Worm (Caenorhabditis elegans) whole organism, midembryonic: ENCODE data around the gene gnrr-2.
A peak's percentile ranks its signal among the peaks of the same experiment; 100 is the strongest.

Experiments
- T22C8.4 ChIP-seq: fragments of 200-800 bp; sonication (Bioruptor generic); IDR thresholded peaks from 2 replicates; pipeline ENCODE4 v1.3.6; 2022; ENCODE audit warnings: missing genetic modification characterization, missing compliant biosample characterization
- cog-1 ChIP-seq: sonication (generic microtip); optimal IDR thresholded peaks from 2 replicates; lab custom pipeline; 2016; ENCODE audit warnings: missing genetic modification characterization, missing compliant biosample characterization
- flt-1 ChIP-seq: fragments of 200-800 bp; sonication (Bioruptor generic); IDR thresholded peaks from 2 replicates; pipeline ENCODE4 v1.3.6; 2022; ENCODE audit warnings: missing genetic modification characterization, missing compliant biosample characterization
- klf-2 ChIP-seq: fragments of 200-800 bp; sonication (Bioruptor generic); conservative IDR thresholded peaks from 2 replicates; pipeline ENCODE4 v1.3.6; 2022; ENCODE audit warnings: missing genetic modification reagents, missing genetic modification characterization, missing compliant biosample characterization
- med-1 ChIP-seq: sonication (generic microtip); optimal IDR thresholded peaks from 2 replicates; lab custom pipeline; 2017; ENCODE audit warnings: missing genetic modification characterization, mild to moderate bottlenecking, missing compliant biosample characterization, antibody characterized with exemption, missing genetic modification reagents; ENCODE audit not compliant: insufficient read depth
- ref-1 ChIP-seq: fragments of 200-800 bp; sonication (Bioruptor generic); conservative IDR thresholded peaks from 2 replicates; pipeline ENCODE4 v1.3.6; 2022; ENCODE audit warnings: missing genetic modification reagents, missing genetic modification characterization, missing compliant biosample characterization
- tab-1 ChIP-seq: fragments of 200-800 bp; sonication (Bioruptor generic); IDR thresholded peaks from 2 replicates; pipeline ENCODE4 v1.3.6; 2022; ENCODE audit warnings: missing genetic modification characterization, missing compliant biosample characterization
- ztf-23 ChIP-seq: fragments of 200-800 bp; sonication (Bioruptor generic); IDR thresholded peaks from 2 replicates; pipeline ENCODE4 v1.3.6; 2022; ENCODE audit warnings: missing genetic modification reagents, missing genetic modification characterization, missing compliant biosample characterization
- ztf-29 ChIP-seq: fragments of 200-800 bp; sonication (Bioruptor generic); IDR thresholded peaks from 2 replicates; pipeline ENCODE4 v1.3.6; 2022; ENCODE audit warnings: missing genetic modification reagents, missing genetic modification characterization, missing compliant biosample characterization

Gene gnrr-2

DNA sequence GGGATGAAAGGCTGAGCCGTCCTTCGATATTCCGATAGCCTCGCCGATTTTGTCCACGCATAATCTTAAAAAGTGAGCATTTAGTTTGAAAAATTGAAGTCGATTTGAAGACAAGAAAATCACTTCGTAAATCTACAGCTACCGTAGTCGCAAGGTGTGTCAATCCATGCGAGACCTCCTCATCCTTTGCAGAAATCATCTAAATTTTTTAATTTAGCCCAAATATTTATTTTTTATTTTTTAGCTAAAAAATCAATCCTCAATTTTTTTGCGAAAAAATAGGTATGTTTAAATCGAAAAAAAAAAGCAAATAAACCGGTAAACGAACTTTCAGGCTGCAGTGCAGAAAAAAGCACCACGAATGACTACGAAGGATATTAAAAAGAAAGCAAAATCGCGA is 8.9 kb downstream of the gnrr-2 start, which contains the start of the genes nxf-2 and set-31:
nxf-2 (minus strand) TSS at position 101 of the 400 bp plus-strand sequence.
set-31 (plus strand) TSS at position 169 of the 400 bp plus-strand sequence.
- no peak for TF ChIP-seq tab-1 (GFP tag; lab: Robert Waterston, UW)

DNA sequence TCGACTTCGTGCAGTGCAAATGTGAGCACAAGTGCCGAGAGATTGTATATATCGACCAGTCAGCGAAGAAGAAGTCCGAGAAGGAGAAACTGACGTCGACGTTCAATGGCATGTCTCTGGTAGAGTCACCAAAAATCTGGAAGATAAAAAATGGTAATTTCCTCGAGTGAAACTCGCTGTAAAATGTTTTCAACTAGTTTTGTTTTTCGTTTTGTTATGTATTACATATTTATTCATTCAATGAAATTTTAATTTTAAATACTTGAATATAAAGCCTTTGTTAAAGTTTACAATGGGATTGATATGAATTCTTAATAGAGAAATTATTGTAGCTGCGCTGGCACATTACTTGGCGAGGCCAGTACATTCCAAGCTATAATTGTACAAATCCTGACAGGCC is 11.0 kb downstream of the gnrr-2 start:
- no peak for TF ChIP-seq tab-1 (GFP tag; lab: Robert Waterston, UW)
- TF ChIP-seq ztf-29, result no peak
- TF ChIP-seq flt-1 (GFP tag; lab: Robert Waterston, UW), result no peak
- TF ChIP-seq cog-1 (tag; lab: Kevin White, UChicago), result no peak
- no peak for TF ChIP-seq ref-1 (GFP tag; lab: Robert Waterston, UW)
- TF ChIP-seq med-1 (GFP tag; lab: Kevin White, UChicago), result no peak
- TF ChIP-seq ztf-23 (GFP tag; lab: Robert Waterston, UW), result no peak

DNA sequence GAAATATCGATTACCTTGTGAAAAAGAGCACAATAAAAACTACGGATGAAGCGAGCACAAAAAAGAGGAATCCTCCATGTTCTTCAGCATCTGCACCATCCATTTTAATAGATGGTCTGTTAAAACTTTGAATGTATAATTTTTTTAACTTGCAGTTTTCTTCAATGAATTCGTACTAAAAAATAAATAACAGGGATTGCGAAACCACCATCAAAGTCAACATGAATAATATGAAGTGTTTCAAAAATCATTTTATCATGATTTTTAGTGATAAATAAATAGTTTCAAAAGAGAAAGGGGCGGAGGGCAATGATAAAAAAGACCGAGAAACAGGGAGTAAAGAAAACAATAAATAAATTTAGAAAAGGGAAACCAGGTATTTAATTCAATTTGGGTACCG is 12.5 kb downstream of the gnrr-2 start, which contains the start of gene dhs-22:
dhs-22 (minus strand) TSS at position 116 of the 400 bp plus-strand sequence.
- TF ChIP-seq med-1 (GFP tag; lab: Kevin White, UChicago) (no peak), T22C8.4 (GFP tag; lab: Robert Waterston, UW) (no peak), ref-1 (GFP tag; lab: Robert Waterston, UW) (no peak), ztf-29 (no peak), klf-2 (no peak), cog-1 (tag; lab: Kevin White, UChicago) (no peak), tab-1 (GFP tag; lab: Robert Waterston, UW) (no peak), ztf-23 (GFP tag; lab: Robert Waterston, UW) (no peak), flt-1 (GFP tag; lab: Robert Waterston, UW) (no peak)

- TF ChIP-seq med-1 (GFP tag; lab: Kevin White, UChicago) (no peak), klf-2 (no peak), tab-1 (GFP tag; lab: Robert Waterston, UW) (no peak), cog-1 (tag; lab: Kevin White, UChicago) (no peak), flt-1 (GFP tag; lab: Robert Waterston, UW) (no peak)
Measured at ce11 chrV:14422317-14422716, 13.4 kb downstream of the gnrr-2 start, which contains the start of gene pas-1. pas-1 (minus strand) TSS chrV:14422618.

DNA sequence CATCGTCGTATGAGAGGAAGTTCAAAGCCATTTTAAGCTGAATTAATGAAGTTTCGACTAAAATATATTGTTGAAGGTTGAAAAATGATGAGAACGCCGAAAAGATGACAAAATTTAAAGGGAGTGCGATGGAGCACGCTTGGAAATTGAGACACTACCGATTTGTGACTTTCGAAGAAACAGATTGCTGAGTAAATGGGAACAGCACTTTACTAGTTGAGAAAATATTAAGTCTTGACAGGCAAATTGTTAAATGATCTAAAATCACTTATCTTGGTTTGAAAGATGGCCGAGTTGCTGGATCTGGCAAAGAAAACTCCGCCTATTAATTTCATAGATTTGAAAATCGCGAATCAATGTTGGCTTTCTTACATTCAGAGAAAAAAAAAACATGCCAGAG is 14.4 kb downstream of the gnrr-2 start, which contains the start of gene rpoa-12:
rpoa-12 (minus strand) TSS at position 37 of the 400 bp plus-strand sequence.
- TF ChIP-seq cog-1 (tag; lab: Kevin White, UChicago) (no peak), tab-1 (GFP tag; lab: Robert Waterston, UW) (no peak), T22C8.4 (GFP tag; lab: Robert Waterston, UW) (no peak), flt-1 (GFP tag; lab: Robert Waterston, UW) (no peak), ztf-23 (GFP tag; lab: Robert Waterston, UW) (no peak), med-1 (GFP tag; lab: Kevin White, UChicago) (no peak), klf-2 (no peak), ref-1 (GFP tag; lab: Robert Waterston, UW) (no peak), ztf-29 (no peak)

- no peak for TF ChIP-seq cog-1 (tag; lab: Kevin White, UChicago)
- TF ChIP-seq ref-1 (GFP tag; lab: Robert Waterston, UW), result no peak
- TF ChIP-seq flt-1 (GFP tag; lab: Robert Waterston, UW), result 0 out of 2 replicates have a peak, but pooled peaks have one; percentile 41
- no peak for TF ChIP-seq T22C8.4 (GFP tag; lab: Robert Waterston, UW)
- TF ChIP-seq ztf-23 (GFP tag; lab: Robert Waterston, UW), result peak; percentile 68; the same call in 1 of the 2 replicates
- peak; percentile 65 for TF ChIP-seq med-1 (GFP tag; lab: Kevin White, UChicago)
- no peak for TF ChIP-seq klf-2
- TF ChIP-seq tab-1 (GFP tag; lab: Robert Waterston, UW), result peak; percentile 54; the same call in 1 of the 2 replicates
Measured at ce11 chrV:14424958-14425492, 16.2 kb downstream of the gnrr-2 start, which contains the start of gene rrsr-1. rrsr-1 (minus strand) TSS chrV:14425008.

DNA sequence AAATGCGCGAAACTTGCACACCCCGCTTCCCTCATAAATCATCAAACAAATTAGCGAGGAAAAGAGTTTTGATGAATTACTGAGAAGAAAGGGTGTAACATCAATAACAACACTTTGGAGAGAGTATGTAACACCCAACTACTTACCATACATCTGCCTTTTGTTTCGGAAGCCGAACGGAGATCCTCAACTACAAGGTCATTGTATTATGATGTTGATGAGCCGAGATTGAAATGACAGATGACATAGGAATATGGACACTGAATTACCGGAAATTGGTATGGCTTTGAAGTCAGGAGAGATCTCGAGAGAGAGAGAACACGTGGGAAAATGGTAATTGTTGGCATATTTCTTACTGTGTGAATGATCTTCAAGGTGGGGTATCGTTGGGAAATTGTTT is 17.1 kb downstream of the gnrr-2 start:
- TF ChIP-seq med-1 (GFP tag; lab: Kevin White, UChicago) (no peak), flt-1 (GFP tag; lab: Robert Waterston, UW) (no peak)

DNA sequence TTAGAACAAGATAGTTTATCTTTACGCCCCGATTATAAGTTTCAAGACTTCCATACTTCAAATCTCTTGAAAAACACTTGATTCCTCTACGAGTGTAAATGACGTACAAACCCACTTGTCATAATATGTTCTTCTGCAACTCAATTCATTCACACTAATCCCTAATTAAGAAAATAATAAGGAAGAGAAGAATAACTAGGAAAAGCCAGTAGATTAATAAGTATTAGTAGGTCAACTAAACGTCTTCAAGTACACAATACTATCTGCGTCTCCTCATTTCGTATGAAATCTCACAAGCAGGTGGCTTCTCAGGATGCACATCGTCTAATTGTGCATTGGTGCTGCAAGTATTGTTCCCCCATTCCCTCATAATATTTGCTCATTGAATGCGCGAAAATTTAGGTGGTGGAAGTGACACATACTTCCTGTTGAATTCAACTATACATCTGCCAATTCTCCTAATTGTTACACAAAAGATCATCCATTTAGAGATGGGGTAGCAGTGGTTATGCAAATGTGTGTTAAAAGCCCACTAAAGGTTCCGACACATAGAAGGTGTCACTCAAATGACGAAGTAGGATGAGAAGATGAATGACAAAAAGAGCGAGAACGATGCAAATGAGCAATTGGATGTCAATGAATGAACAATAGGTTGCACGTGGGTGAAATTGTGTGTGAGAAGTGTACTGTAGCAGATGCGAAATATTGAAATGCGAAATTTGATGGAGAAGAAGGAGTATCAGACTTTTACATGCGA is 18.4 kb downstream of the gnrr-2 start:
- TF ChIP-seq ref-1 (GFP tag; lab: Robert Waterston, UW), result no peak
- no peak for TF ChIP-seq tab-1 (GFP tag; lab: Robert Waterston, UW)
- TF ChIP-seq cog-1 (tag; lab: Kevin White, UChicago), result no peak
- TF ChIP-seq med-1 (GFP tag; lab: Kevin White, UChicago), result no peak
- TF ChIP-seq ztf-29, result no peak
- TF ChIP-seq T22C8.4 (GFP tag; lab: Robert Waterston, UW), result no peak
- TF ChIP-seq klf-2, result no peak
- TF ChIP-seq flt-1 (GFP tag; lab: Robert Waterston, UW), result no peak
- TF ChIP-seq ztf-23 (GFP tag; lab: Robert Waterston, UW), result no peak

- TF ChIP-seq cog-1 (tag; lab: Kevin White, UChicago) (no peak), ztf-29 (no peak), T22C8.4 (GFP tag; lab: Robert Waterston, UW) (no peak), ref-1 (GFP tag; lab: Robert Waterston, UW) (no peak), klf-2 (no peak), tab-1 (GFP tag; lab: Robert Waterston, UW) (no peak)
Measured at ce11 chrV:14428865-14429264, 20.0 kb downstream of the gnrr-2 start, which contains the start of gene F23B12.1. F23B12.1 (plus strand) TSS chrV:14429165.
